Worm (Caenorhabditis elegans): Measurements from ENCODE around the gene psf-1.
A peak's percentile ranks its signal among the peaks of the same experiment; 100 is the strongest.

Gene psf-1

ce11 chrII:10016013-10016412, 47.5 kb downstream of the psf-1 start, which contains the start of gene lec-2 (continued):
- TF ChIP-seq mab-5 (tag; optimal IDR thresholded peaks at IDR 0.05) (no peak), nhr-11 (tag; optimal IDR thresholded peaks at IDR 0.05) (no peak), zag-1 (tag; optimal IDR thresholded peaks at IDR 0.05) (no peak), unc-62 (GFP tag; optimal IDR thresholded peaks at IDR 0.05) (no peak), crh-2 (tag; optimal IDR thresholded peaks at IDR 0.05) (no peak), snpc-4 (tag; optimal IDR thresholded peaks at IDR 0.05) (no peak), mdl-1 (tag; optimal IDR thresholded peaks at IDR 0.05) (peak; percentile 6 to 12), peb-1 (tag; optimal IDR thresholded peaks at IDR 0.05) (no peak), fos-1 (tag; optimal IDR thresholded peaks at IDR 0.05) (no peak), skn-1 (tag; optimal IDR thresholded peaks at IDR 0.05) (no peak), aly-2 (tag; optimal IDR thresholded peaks at IDR 0.05) (no peak), F13H6.1 (tag; optimal IDR thresholded peaks at IDR 0.05) (peak; percentile 40), mbf-1 (tag; optimal IDR thresholded peaks at IDR 0.05) (no peak), ceh-82 (tag; optimal IDR thresholded peaks at IDR 0.05) (no peak), elt-3 (tag; optimal IDR thresholded peaks at IDR 0.05) (no peak), lin-39 (tag; optimal IDR thresholded peaks at IDR 0.05) (no peak), ZK546.5 (tag; optimal IDR thresholded peaks at IDR 0.05) (no peak), nhr-21 (tag; optimal IDR thresholded peaks at IDR 0.05) (no peak)

ce11 chrII:10017528-10017927, 49.1 kb downstream of the psf-1 start:
- no peak for TF ChIP-seq elt-1 (tag; optimal IDR thresholded peaks at IDR 0.05)
- no peak for TF ChIP-seq alr-1 (tag; optimal IDR thresholded peaks at IDR 0.05)
- no peak for TF ChIP-seq gmeb-1 (tag; optimal IDR thresholded peaks at IDR 0.05)
- TF ChIP-seq nhr-12 (tag; optimal IDR thresholded peaks at IDR 0.05) = no peak
- no peak for TF ChIP-seq crh-2 (tag; optimal IDR thresholded peaks at IDR 0.05)
- no peak for TF ChIP-seq nhr-237 (tag; optimal IDR thresholded peaks at IDR 0.05)
